Fruit fly (Drosophila melanogaster) whole organism, wandering third instar larva: ENCODE data around the gene Diap1.

Experiments
- Dfd ChIP-seq: fragments of >200 bp; optimal IDR thresholded peaks from 2 replicates; lab custom pipeline; 2017; ENCODE audit warnings: missing biosample characterization, missing genetic modification characterization
- GATAd ChIP-seq: sonication (Bioruptor generic); optimal IDR thresholded peaks from 2 replicates; lab custom pipeline; 2016; ENCODE audit warnings: missing biosample characterization, missing genetic modification characterization
- HLH106 ChIP-seq: fragments of 200-800 bp; optimal IDR thresholded peaks from 3 replicates; lab custom pipeline; 2019; ENCODE audit warnings: missing biosample characterization, mild to moderate bottlenecking, missing genetic modification characterization, moderate library complexity
- Hnf4 ChIP-seq: fragments of 200-800 bp; sonication (Bioruptor generic); optimal IDR thresholded peaks from 2 replicates; lab custom pipeline; 2016; ENCODE audit warnings: missing biosample characterization, mild to moderate bottlenecking, missing genetic modification characterization
- Hr78 ChIP-seq: fragments of >200 bp; optimal IDR thresholded peaks from 2 replicates; lab custom pipeline; 2017; ENCODE audit warnings: missing biosample characterization, missing genetic modification characterization
- Mio ChIP-seq: sonication (Bioruptor generic); optimal IDR thresholded peaks from 2 replicates; lab custom pipeline; 2016; ENCODE audit warnings: missing biosample characterization, missing genetic modification characterization
- Myc ChIP-seq: fragments of >200 bp; optimal IDR thresholded peaks from 2 replicates; lab custom pipeline; 2017
- N ChIP-seq: fragments of >200 bp; optimal IDR thresholded peaks from 2 replicates; lab custom pipeline; 2018; ENCODE audit warnings: missing biosample characterization, missing external identifiers, missing genetic modification characterization
- Rel ChIP-seq, 2 experiments: fragments of 200-800 bp; sonication (Bioruptor generic) in 1 of 2; optimal IDR thresholded peaks; 2 replicates in 1 of 2; 3 replicates in 1 of 2; lab custom pipeline; 2016 to 2019; ENCODE audit warnings: mild to moderate bottlenecking in 2 of 2, missing biosample characterization in 2 of 2, missing genetic modification characterization in 2 of 2, moderate library complexity in 1 of 2
- Sp1 ChIP-seq: fragments of 200-800 bp; sonication (Bioruptor generic); optimal IDR thresholded peaks from 3 replicates; lab custom pipeline; 2019; ENCODE audit warnings: missing biosample characterization, mild to moderate bottlenecking, missing genetic modification characterization, moderate library complexity
- Vsx2 ChIP-seq: fragments of 200-300, 225-300 bp; sonication (Bioruptor generic); optimal IDR thresholded peaks from 2 replicates; lab custom pipeline; 2018; ENCODE audit warnings: missing biosample characterization, missing genetic modification characterization; ENCODE audit not compliant: partially characterized antibody
- brk ChIP-seq: fragments of 200-800 bp; sonication (Bioruptor generic); optimal IDR thresholded peaks from 2 replicates; lab custom pipeline; 2016; ENCODE audit warnings: missing biosample characterization, mild to moderate bottlenecking, missing genetic modification characterization
- dl ChIP-seq, 2 experiments: fragments of 175-275, 200-275 bp in 1 of 2; fragments of 200-275 bp in 1 of 2; sonication (Bioruptor generic); optimal IDR thresholded peaks; lab custom pipeline; 2018; ENCODE audit warnings: mild to moderate bottlenecking in 2 of 2, missing biosample characterization in 2 of 2, missing genetic modification characterization in 2 of 2, moderate library complexity in 2 of 2; ENCODE audit not compliant: partially characterized antibody in 2 of 2, insufficient read depth in 1 of 2
- ey ChIP-seq: fragments of 200-800 bp; sonication (Bioruptor generic); optimal IDR thresholded peaks from 2 replicates; lab custom pipeline; 2016; ENCODE audit warnings: missing biosample characterization, missing genetic modification characterization
- foxo ChIP-seq, 2 experiments: fragments of 200-800 bp; sonication (Bioruptor generic); optimal IDR thresholded peaks; 2 replicates in 1 of 2; 3 replicates in 1 of 2; lab custom pipeline; 2016 to 2017; ENCODE audit warnings: missing biosample characterization in 2 of 2, missing genetic modification characterization in 2 of 2
- fru ChIP-seq: fragments of 200-800 bp; sonication (Bioruptor generic); optimal IDR thresholded peaks from 3 replicates; lab custom pipeline; 2016; ENCODE audit warnings: missing biosample characterization, mild to moderate bottlenecking, missing genetic modification characterization
- jim ChIP-seq: fragments of 175-275, 200-325 bp; sonication (Bioruptor generic); optimal IDR thresholded peaks from 2 replicates; lab custom pipeline; 2016; ENCODE audit warnings: missing biosample characterization, mild to moderate bottlenecking, missing genetic modification characterization
- lola ChIP-seq: fragments of >200 bp; optimal IDR thresholded peaks from 2 replicates; lab custom pipeline; 2017; ENCODE audit warnings: missing biosample characterization, missing genetic modification characterization
- pan ChIP-seq: fragments of >200 bp; optimal IDR thresholded peaks from 2 replicates; lab custom pipeline; 2017
- psq ChIP-seq: fragments of 200-800 bp; sonication (Bioruptor generic); optimal IDR thresholded peaks from 3 replicates; lab custom pipeline; 2017; ENCODE audit warnings: missing biosample characterization, mild to moderate bottlenecking, missing genetic modification characterization, moderate library complexity
- rgr ChIP-seq: fragments of 200-800 bp; sonication (Bioruptor generic); optimal IDR thresholded peaks from 3 replicates; lab custom pipeline; 2016; ENCODE audit warnings: missing biosample characterization, mild to moderate bottlenecking, missing genetic modification characterization
- sage ChIP-seq: fragments of 200-800 bp; sonication (Bioruptor generic); optimal IDR thresholded peaks from 2 replicates; lab custom pipeline; 2016; ENCODE audit warnings: missing biosample characterization, mild to moderate bottlenecking, missing genetic modification characterization
- sv ChIP-seq: fragments of 200-800 bp; sonication (Bioruptor generic); optimal IDR thresholded peaks from 3 replicates; lab custom pipeline; 2016; ENCODE audit warnings: missing biosample characterization, missing genetic modification characterization
- usp ChIP-seq: fragments of >200 bp; optimal IDR thresholded peaks from 2 replicates; lab custom pipeline; 2017; ENCODE audit warnings: missing biosample characterization, missing genetic modification characterization
- woc ChIP-seq: sonication (Bioruptor generic); optimal IDR thresholded peaks from 2 replicates; lab custom pipeline; 2016; ENCODE audit warnings: missing biosample characterization, mild to moderate bottlenecking, missing genetic modification characterization

The Diap1 gene

dm6 chr3L:16050887-16051258 lies at the start of gene Diap1:
Gene Diap1 (minus strand): TSS chr3L:16051034.
- TF ChIP-seq Rel (GFP tag; optimal IDR thresholded peaks at IDR 0.05; lab: Kevin White, UChicago) (no peak), Rel (tag; optimal IDR thresholded peaks at IDR 0.05; lab: Kevin White, UChicago) (peak; percentile 65), pan (lab: Kevin White, UChicago) (no peak), Myc (lab: Kevin White, UChicago) (peak; percentile 74), HLH106 (peak; percentile 15), psq (GFP tag; lab: Kevin White, UChicago) (no peak), N (GFP tag; lab: Kevin White, UChicago) (no peak), fru (GFP tag; lab: Kevin White, UChicago) (no peak), Vsx2 (GFP tag; lab: Kevin White, UChicago) (peak; percentile 92)

- TF ChIP-seq Myc (lab: Kevin White, UChicago), result peak; percentile 51
- no peak for TF ChIP-seq Sp1 (GFP tag; lab: Kevin White, UChicago)
- TF ChIP-seq psq (GFP tag; lab: Kevin White, UChicago), result no peak
Measured at dm6 chr3L:16100059-16100458, 49.2 kb upstream of the Diap1 start, which contains the start of gene IleRS-m. Gene IleRS-m (plus strand): TSS chr3L:16100280.

- TF ChIP-seq usp (GFP tag; lab: Kevin White, UChicago), result no peak
- TF ChIP-seq Vsx2 (GFP tag; lab: Kevin White, UChicago), result no peak
- TF ChIP-seq, all 38 proteins: peak for 0
Measured at dm6 chr3L:16097393-16097884, 46.6 kb upstream of the Diap1 start, which contains the start of the genes CG13074 and ATPsynbetaL. Gene CG13074 (minus strand): TSS chr3L:16097493. Gene ATPsynbetaL (plus strand): TSS chr3L:16097834.

dm6 chr3L:16090330-16090803 lies 39.5 kb upstream of the Diap1 start, which contains the start of the genes CG5235 and ClC-c:
Gene CG5235 (minus strand): TSS chr3L:16090392.
Gene ClC-c (plus strand): TSS chr3L:16090454.
- TF ChIP-seq woc (no peak), dl (GFP tag; optimal IDR thresholded peaks at IDR 0.05; lab: Kevin White, UChicago; ENCODE audit: insufficient read depth in 1 of 2, partially characterized antibody in 2 of 2) (no peak), Hnf4 (GFP tag; lab: Kevin White, UChicago) (no peak), Rel (GFP tag; optimal IDR thresholded peaks at IDR 0.05; lab: Kevin White, UChicago) (no peak), Rel (tag; optimal IDR thresholded peaks at IDR 0.05; lab: Kevin White, UChicago) (peak; percentile 65), fru (GFP tag; lab: Kevin White, UChicago) (peak; percentile 63), Hr78 (GFP tag; lab: Kevin White, UChicago) (no peak), rgr (GFP tag; lab: Kevin White, UChicago) (peak; percentile 14), lola (GFP tag; lab: Kevin White, UChicago) (no peak), usp (GFP tag; lab: Kevin White, UChicago) (no peak), ey (GFP tag; lab: Kevin White, UChicago) (no peak), brk (GFP tag; lab: Kevin White, UChicago) (no peak), pan (lab: Kevin White, UChicago) (no peak), jim (GFP tag; lab: Kevin White, UChicago) (no peak), sage (GFP tag; lab: Kevin White, UChicago) (no peak)

dm6 chr3L:16087323-16087816 lies 36.5 kb upstream of the Diap1 start, which contains the start of gene Tasp1:
Gene Tasp1 (minus strand): TSS chr3L:16087525.
- peak in 1 of 2 experiments; percentile 50 for TF ChIP-seq foxo (GFP tag; optimal IDR thresholded peaks at IDR 0.05; lab: Kevin White, UChicago)
- TF ChIP-seq sv (GFP tag; lab: Kevin White, UChicago), result peak; percentile 17
- TF ChIP-seq fru (GFP tag; lab: Kevin White, UChicago), result no peak
- TF ChIP-seq Hnf4 (GFP tag; lab: Kevin White, UChicago), result peak; percentile 7
- peak; percentile 1 for TF ChIP-seq HLH106
- TF ChIP-seq, all 38 proteins: peak for 4

- TF ChIP-seq Myc (lab: Kevin White, UChicago) (no peak), dl (GFP tag; optimal IDR thresholded peaks at IDR 0.05; lab: Kevin White, UChicago; ENCODE audit: insufficient read depth in 1 of 2, partially characterized antibody in 2 of 2) (no peak), GATAd (GFP tag; lab: Kevin White, UChicago) (no peak), rgr (GFP tag; lab: Kevin White, UChicago) (no peak), usp (GFP tag; lab: Kevin White, UChicago) (no peak), Mio (GFP tag; lab: Kevin White, UChicago) (no peak), Hr78 (GFP tag; lab: Kevin White, UChicago) (no peak), Dfd (GFP tag; lab: Kevin White, UChicago) (no peak)
Measured at dm6 chr3L:16083693-16084092, 32.9 kb upstream of the Diap1 start, which contains the start of gene CG13075. Gene CG13075 (plus strand): TSS chr3L:16083993.
